Fruit fly (Drosophila melanogaster) whole organism, wandering third instar larva: ENCODE measurements around the gene DCTN5-p25.

Source experiments
- Dif ChIP-seq: fragments of 200-275, 200-300 bp; sonication (Bioruptor generic); optimal IDR thresholded peaks from 2 replicates; lab custom pipeline; 2018; ENCODE audit warnings: missing biosample characterization, missing genetic modification characterization; ENCODE audit not compliant: partially characterized antibody
- psq ChIP-seq: fragments of 200-800 bp; sonication (Bioruptor generic); optimal IDR thresholded peaks from 3 replicates; lab custom pipeline; 2017; ENCODE audit warnings: missing biosample characterization, mild to moderate bottlenecking, missing genetic modification characterization, moderate library complexity

- no peak for TF ChIP-seq Dif (GFP tag; lab: Kevin White, UChicago)
- TF ChIP-seq psq (GFP tag; lab: Kevin White, UChicago): no peak
These were observed 2.5 kb downstream of the DCTN5-p25 start for dm6 chr2L:15008034-15008433.
